Worm (Caenorhabditis elegans) whole organism, L4/young adult: Measurements from ENCODE around the gene col-74.

Source experiments
- dao-5 ChIP-seq: sonication (generic microtip); optimal IDR thresholded peaks from 2 replicates; lab custom pipeline; 2016; ENCODE audit warnings: missing genotype, missing genetic modification characterization, moderate library complexity, missing compliant biosample characterization
- him-1 ChIP-seq: sonication (generic microtip); optimal IDR thresholded peaks from 2 replicates; lab custom pipeline; 2016; ENCODE audit warnings: missing genotype, missing genetic modification reagents, missing genetic modification characterization, missing compliant biosample characterization

- no peak for TF ChIP-seq him-1 (tag; lab: Kevin White, UChicago)
- TF ChIP-seq dao-5 (tag; lab: Kevin White, UChicago) = no peak
These were observed 11.9 kb upstream of the col-74 start, which contains the start of gene ZK1248.4 for ce11 chrII:5818298-5818697.
